Fruit fly (Drosophila melanogaster) whole organism, embryonic: ENCODE measurements around the gene Cks85A.

Source experiments
- B-H1 ChIP-seq: fragments of 200-800 bp; sonication (Bioruptor generic); IDR thresholded peaks from 3 replicates; pipeline ENCODE4 v1.3.6; 2022; ENCODE audit warnings: missing biosample characterization, missing genetic modification characterization
- BtbVII ChIP-seq: fragments of 200-800 bp; sonication (Bioruptor generic); optimal IDR thresholded peaks from 3 replicates; lab custom pipeline; 2017; ENCODE audit warnings: missing biosample characterization, mild to moderate bottlenecking, missing genetic modification characterization
- C15 ChIP-seq: fragments of 200-800 bp; sonication (Bioruptor generic); IDR thresholded peaks from 3 replicates; pipeline ENCODE4 v1.3.6; 2022; ENCODE audit warnings: missing biosample characterization, missing genetic modification characterization
- CG10543 ChIP-seq: fragments of 200-800 bp; sonication (Bioruptor generic); optimal IDR thresholded peaks from 3 replicates; lab custom pipeline; 2017; ENCODE audit warnings: missing biosample characterization, mild to moderate bottlenecking, missing genetic modification characterization, moderate library complexity
- CG12299 ChIP-seq: fragments of 200-800 bp; sonication (Bioruptor generic); optimal IDR thresholded peaks from 2 replicates; lab custom pipeline; 2018; ENCODE audit warnings: missing biosample characterization, mild to moderate bottlenecking, missing genetic modification characterization
- CG12769 ChIP-seq: fragments of 200-800 bp; sonication (Bioruptor generic); optimal IDR thresholded peaks from 2 replicates; lab custom pipeline; 2019; ENCODE audit warnings: missing biosample characterization, mild to moderate bottlenecking, missing genetic modification characterization, moderate library complexity
- CG13123 ChIP-seq: fragments of 200-800 bp; sonication (Bioruptor generic); optimal IDR thresholded peaks from 2 replicates; lab custom pipeline; 2016; ENCODE audit warnings: missing biosample characterization, missing genetic modification characterization
- CG13624 ChIP-seq: fragments of 200-800 bp; sonication (Bioruptor generic); optimal IDR thresholded peaks from 2 replicates; lab custom pipeline; 2016; ENCODE audit warnings: missing biosample characterization, missing genetic modification characterization
- CG17328 ChIP-seq: fragments of 200-800 bp; sonication (Bioruptor generic); IDR thresholded peaks from 2 replicates; pipeline ENCODE4 v1.3.6; 2022; ENCODE audit warnings: missing biosample characterization, missing genetic modification characterization
- CG17385 ChIP-seq: fragments of 200-800 bp; sonication (Bioruptor generic); optimal IDR thresholded peaks from 3 replicates; lab custom pipeline; 2018; ENCODE audit warnings: missing biosample characterization, mild to moderate bottlenecking, missing genetic modification characterization
- CG2120 ChIP-seq: fragments of 200-800 bp; sonication (Bioruptor generic); optimal IDR thresholded peaks from 3 replicates; lab custom pipeline; 2016; ENCODE audit warnings: missing biosample characterization, missing genetic modification characterization
- CG2712 ChIP-seq: fragments of 200-800 bp; optimal IDR thresholded peaks from 3 replicates; lab custom pipeline; 2019; ENCODE audit warnings: missing biosample characterization, mild to moderate bottlenecking, missing genetic modification characterization, moderate library complexity
- CG31365 ChIP-seq: fragments of 200-800 bp; sonication (Bioruptor generic); optimal IDR thresholded peaks from 2 replicates; lab custom pipeline; 2018; ENCODE audit warnings: missing biosample characterization, mild to moderate bottlenecking, missing genetic modification characterization
- CG34376 ChIP-seq: fragments of 200-800 bp; sonication (Bioruptor generic); optimal IDR thresholded peaks from 2 replicates; lab custom pipeline; 2018; ENCODE audit warnings: missing biosample characterization, mild to moderate bottlenecking, missing genetic modification characterization
- CG3838 ChIP-seq: fragments of 200-800 bp; sonication (Bioruptor generic); optimal IDR thresholded peaks from 3 replicates; lab custom pipeline; 2016; ENCODE audit warnings: missing biosample characterization, missing genetic modification characterization
- CG6765 ChIP-seq: fragments of 200-800 bp; sonication (Bioruptor generic); optimal IDR thresholded peaks from 3 replicates; lab custom pipeline; 2017; ENCODE audit warnings: missing biosample characterization, mild to moderate bottlenecking, missing genetic modification characterization
- Dip3 ChIP-seq: fragments of 200-800 bp; sonication (Bioruptor generic); optimal IDR thresholded peaks from 3 replicates; lab custom pipeline; 2016; ENCODE audit warnings: missing biosample characterization, missing genetic modification characterization
- Dll ChIP-seq: fragments of 200-800 bp; sonication (Bioruptor generic); IDR thresholded peaks from 4 replicates; pipeline ENCODE4 v1.3.6; 2022; ENCODE audit warnings: missing biosample characterization, missing genetic modification characterization; ENCODE audit not compliant: partially characterized antibody
- Eip74EF ChIP-seq, 2 experiments: fragments of 200-800 bp in 1 of 2; fragments of >200 bp in 1 of 2; sonication (Bioruptor generic) in 1 of 2; optimal IDR thresholded peaks; 2 replicates each; lab custom pipeline; 2017 to 2019; ENCODE audit warnings: missing biosample characterization in 2 of 2, missing genetic modification characterization in 2 of 2, mild to moderate bottlenecking in 1 of 2, moderate library complexity in 1 of 2
- H2.0 ChIP-seq: fragments of 200-800 bp; sonication (Bioruptor generic); IDR thresholded peaks from 2 replicates; pipeline ENCODE4 v1.3.6; 2022; ENCODE audit warnings: missing biosample characterization, missing genetic modification characterization
- HLH3B ChIP-seq: fragments of 200-800 bp; sonication (Bioruptor generic); IDR thresholded peaks from 2 replicates; pipeline ENCODE4 v1.3.6; 2022; ENCODE audit warnings: missing biosample characterization, missing genetic modification characterization
- HLHmδ ChIP-seq: fragments of 200-800 bp; sonication (Bioruptor generic); optimal IDR thresholded peaks from 2 replicates; lab custom pipeline; 2018; ENCODE audit warnings: missing biosample characterization, mild to moderate bottlenecking, missing genetic modification characterization, moderate library complexity
- Hey ChIP-seq: fragments of 200-800 bp; sonication (Bioruptor generic); optimal IDR thresholded peaks from 3 replicates; lab custom pipeline; 2018; ENCODE audit warnings: missing biosample characterization, mild to moderate bottlenecking, missing genetic modification characterization
- Lhr ChIP-seq: fragments of 200-800 bp; sonication (Bioruptor generic); optimal IDR thresholded peaks from 3 replicates; lab custom pipeline; 2017; ENCODE audit warnings: mild to moderate bottlenecking, missing biosample characterization, missing genetic modification reagents, missing genetic modification characterization
- Mad ChIP-seq: fragments of 200-800 bp; sonication (Bioruptor generic); optimal IDR thresholded peaks from 2 replicates; lab custom pipeline; 2016; ENCODE audit warnings: missing biosample characterization, missing genetic modification characterization
- Med ChIP-seq: fragments of 200-800 bp; sonication (Bioruptor generic); peaks from one replicate; lab custom pipeline; 2016; ENCODE audit warnings: missing biosample characterization, missing genetic modification characterization, mild to moderate bottlenecking, inconsistent platforms, moderate library complexity
- Neu2 ChIP-seq: fragments of 200-800 bp; sonication (Bioruptor generic); optimal IDR thresholded peaks from 3 replicates; lab custom pipeline; 2016; ENCODE audit warnings: missing biosample characterization, missing genetic modification characterization, borderline replicate concordance
- Pdp1 ChIP-seq, 2 experiments: fragments of 200-800 bp; sonication (Bioruptor generic); optimal IDR thresholded peaks; 3 replicates each; lab custom pipeline; 2016; ENCODE audit warnings: missing biosample characterization in 2 of 2, missing genetic modification characterization in 2 of 2, mild to moderate bottlenecking in 1 of 2, moderate library complexity in 1 of 2
- abd-A ChIP-seq: fragments of 200-800 bp; sonication (Bioruptor generic); optimal IDR thresholded peaks from 3 replicates; lab custom pipeline; 2019; ENCODE audit warnings: missing biosample characterization, mild to moderate bottlenecking, missing genetic modification characterization, moderate library complexity
- amos ChIP-seq: fragments of 200-800 bp; sonication (Bioruptor generic); IDR thresholded peaks from 2 replicates; pipeline ENCODE4 v1.3.6; 2022; ENCODE audit warnings: missing biosample characterization, missing genetic modification characterization; ENCODE audit not compliant: partially characterized antibody
- br ChIP-seq: fragments of >200 bp; optimal IDR thresholded peaks from 2 replicates; lab custom pipeline; 2017
- cad ChIP-seq: fragments of >200 bp; optimal IDR thresholded peaks from 2 replicates; lab custom pipeline; 2017; ENCODE audit warnings: missing biosample characterization, missing genetic modification characterization
- cato ChIP-seq: fragments of 200-800 bp; sonication (Bioruptor generic); optimal IDR thresholded peaks from 2 replicates; lab custom pipeline; 2016; ENCODE audit warnings: missing biosample characterization, missing genetic modification characterization, borderline replicate concordance
- chinmo ChIP-seq: fragments of 200-800 bp; sonication (Bioruptor generic); IDR thresholded peaks from 4 replicates; pipeline ENCODE4 v1.3.6; 2022; ENCODE audit warnings: missing biosample characterization, missing genetic modification characterization; ENCODE audit not compliant: partially characterized antibody
- chn ChIP-seq: fragments of 200-800 bp; sonication (Bioruptor generic); optimal IDR thresholded peaks from 2 replicates; lab custom pipeline; 2016; ENCODE audit warnings: missing biosample characterization, missing genetic modification characterization
- ci ChIP-seq: fragments of 200-800 bp; sonication (Bioruptor generic); IDR thresholded peaks from 3 replicates; pipeline ENCODE4 v1.3.6; 2022; ENCODE audit warnings: missing biosample characterization, missing genetic modification characterization
- dan ChIP-seq: fragments of 200-800 bp; sonication (Bioruptor generic); IDR thresholded peaks from 2 replicates; pipeline ENCODE4 v1.3.6; 2022; ENCODE audit warnings: missing biosample characterization, missing genetic modification characterization
- fd3F ChIP-seq: fragments of 200-800 bp; sonication (Bioruptor generic); optimal IDR thresholded peaks from 2 replicates; lab custom pipeline; 2018; ENCODE audit warnings: missing biosample characterization, mild to moderate bottlenecking, missing genetic modification characterization, moderate library complexity
- fd64A ChIP-seq: fragments of 200-800 bp; sonication (Bioruptor generic); optimal IDR thresholded peaks from 3 replicates; lab custom pipeline; 2018; ENCODE audit warnings: missing biosample characterization, mild to moderate bottlenecking, missing genetic modification characterization
- gcm2 ChIP-seq: fragments of 200-800 bp; sonication (Bioruptor generic); optimal IDR thresholded peaks from 2 replicates; lab custom pipeline; 2016; ENCODE audit warnings: missing biosample characterization, missing genetic modification characterization
- grn ChIP-seq: fragments of 200-800 bp; sonication (Bioruptor generic); optimal IDR thresholded peaks from 3 replicates; lab custom pipeline; 2017; ENCODE audit warnings: missing biosample characterization, missing genetic modification characterization
- lov ChIP-seq, 2 experiments: fragments of 200-800 bp in 1 of 2; fragments of >200 bp in 1 of 2; sonication (Bioruptor generic) in 1 of 2; IDR thresholded peaks in 1 of 2; optimal IDR thresholded peaks in 1 of 2; 2 replicates in 1 of 2; 3 replicates in 1 of 2; pipeline versions ENCODE4 v1.3.6 to Lab custom; 2017 to 2022; ENCODE audit warnings: missing biosample characterization in 1 of 2, missing genetic modification characterization in 1 of 2
- mam ChIP-seq: fragments of 200-800 bp; sonication (Bioruptor generic); optimal IDR thresholded peaks from 3 replicates; lab custom pipeline; 2016; ENCODE audit warnings: missing biosample characterization, missing genetic modification characterization
- mirr ChIP-seq: fragments of 200-800 bp; sonication (Bioruptor generic); optimal IDR thresholded peaks from 3 replicates; lab custom pipeline; 2018; ENCODE audit warnings: missing biosample characterization, mild to moderate bottlenecking, missing genetic modification characterization
- sd ChIP-seq: fragments of 200-800 bp; sonication (Bioruptor generic); optimal IDR thresholded peaks from 3 replicates; lab custom pipeline; 2018; ENCODE audit warnings: missing biosample characterization, mild to moderate bottlenecking, missing genetic modification characterization, moderate library complexity
- slbo ChIP-seq: fragments of 200-800 bp; sonication (Bioruptor generic); IDR thresholded peaks from 2 replicates; pipeline ENCODE4 v1.3.6; 2022; ENCODE audit warnings: missing biosample characterization, missing genetic modification characterization
- so ChIP-seq: fragments of 200-800 bp; sonication (Bioruptor generic); IDR thresholded peaks from 3 replicates; pipeline ENCODE4 v1.3.6; 2022; ENCODE audit warnings: missing biosample characterization, missing genetic modification characterization
- tin ChIP-seq: fragments of 200-800 bp; sonication (Bioruptor generic); optimal IDR thresholded peaks from 3 replicates; lab custom pipeline; 2016; ENCODE audit warnings: missing biosample characterization, missing genetic modification characterization
- toy ChIP-seq: fragments of 200-800 bp; sonication (Bioruptor generic); IDR thresholded peaks from 2 replicates; pipeline ENCODE4 v1.3.6; 2022; ENCODE audit warnings: missing biosample characterization, missing genetic modification characterization
- wor ChIP-seq: fragments of 200-800 bp; sonication (Bioruptor generic); IDR thresholded peaks from 2 replicates; pipeline ENCODE4 v1.3.6; 2022; ENCODE audit warnings: missing biosample characterization, missing genetic modification characterization
- yki ChIP-seq: fragments of >200 bp; optimal IDR thresholded peaks from 3 replicates; lab custom pipeline; 2018

The Cks85A gene

DNA sequence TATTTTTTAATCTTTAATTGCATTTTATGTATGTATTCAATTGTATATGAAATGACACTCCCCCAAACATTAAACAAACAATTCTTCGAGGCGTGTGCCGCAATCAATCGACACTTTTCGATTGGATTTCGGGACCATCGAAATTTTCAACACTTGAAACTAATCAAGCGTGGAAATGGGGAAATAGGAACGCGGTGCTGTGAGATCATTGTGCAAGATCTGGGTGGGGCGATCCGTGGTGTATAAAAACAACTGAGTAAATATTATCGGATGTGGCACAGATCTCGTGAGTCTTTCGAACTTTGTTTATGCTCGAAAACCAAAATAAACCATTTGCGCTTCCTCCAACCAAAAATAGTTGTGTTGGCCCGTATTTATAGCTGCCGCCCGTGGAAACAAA, 23.0 kb upstream of the Cks85A start:
- TF ChIP-seq cad (GFP tag; lab: Kevin White, UChicago) (no peak), tin (no peak), CG34376 (GFP tag; lab: Kevin White, UChicago) (no peak), CG10543 (peak; percentile 48), CG2120 (GFP tag; lab: Kevin White, UChicago) (no peak), CG17328 (no peak), B-H1 (GFP tag; lab: Robert Waterston, UW) (no peak), yki (lab: Kevin White, UChicago) (no peak), CG17385 (no peak), BtbVII (GFP tag; lab: Kevin White, UChicago) (peak; percentile 32), lov (optimal IDR thresholded peaks at IDR 0.05; lab: Kevin White, UChicago) (no peak), lov (GFP tag; IDR thresholded peaks at IDR 0.05; lab: Robert Waterston, UW) (no peak), Dll (GFP tag; lab: Robert Waterston, UW) (no peak), sd (tag; lab: Kevin White, UChicago) (peak; percentile 66), CG12299 (tag; lab: Kevin White, UChicago) (no peak), grn (GFP tag; lab: Kevin White, UChicago) (peak; percentile 7), ci (GFP tag; lab: Robert Waterston, UW) (0 out of 3 replicates have a peak, but pooled peaks have one; percentile 33), CG2712 (tag; lab: Kevin White, UChicago) (no peak), mam (GFP tag; lab: Kevin White, UChicago) (no peak), fd3F (GFP tag; lab: Kevin White, UChicago) (no peak), fd64A (GFP tag; lab: Kevin White, UChicago) (peak; percentile 42), chn (GFP tag; lab: Kevin White, UChicago) (no peak), mirr (GFP tag; lab: Kevin White, UChicago) (no peak), CG12769 (tag; lab: Kevin White, UChicago) (peak; percentile 71), Mad (GFP tag; lab: Kevin White, UChicago) (no peak), HLHmδ (GFP tag; lab: Kevin White, UChicago) (no peak), wor (GFP tag; lab: Robert Waterston, UW) (no peak), cato (GFP tag; lab: Kevin White, UChicago) (no peak), Eip74EF (GFP tag; optimal IDR thresholded peaks at IDR 0.05; lab: Kevin White, UChicago) (peak in 1 of 2 experiments; percentile 46), HLH3B (no peak), CG3838 (GFP tag; lab: Kevin White, UChicago) (no peak), dan (no peak), Lhr (no peak), chinmo (GFP tag; lab: Robert Waterston, UW) (0 out of 4 replicates have a peak, but pooled peaks have one; percentile 32), CG13624 (GFP tag; lab: Kevin White, UChicago) (no peak), slbo (no peak), toy (GFP tag; lab: Robert Waterston, UW) (no peak), Pdp1 (GFP tag; optimal IDR thresholded peaks at IDR 0.05; lab: Kevin White, UChicago) (peak in 1 of 2 experiments; percentile 79), CG13123 (no peak), C15 (GFP tag; lab: Robert Waterston, UW) (no peak), Med (GFP tag; lab: Kevin White, UChicago) (peak; percentile 35), Dip3 (GFP tag; lab: Kevin White, UChicago) (no peak), H2.0 (GFP tag; lab: Robert Waterston, UW) (no peak), CG31365 (tag; lab: Kevin White, UChicago) (no peak), abd-A (tag; lab: Kevin White, UChicago) (peak; percentile 72), Neu2 (GFP tag; lab: Kevin White, UChicago) (no peak), so (GFP tag; lab: Robert Waterston, UW) (peak; percentile 41; the same call in 1 of the 3 replicates), gcm2 (GFP tag; lab: Kevin White, UChicago) (no peak), CG6765 (no peak), br (lab: Kevin White, UChicago) (no peak), amos (no peak), Hey (tag; lab: Kevin White, UChicago) (no peak)
